Fruit fly (Drosophila melanogaster) whole organism, embryonic: ENCODE results near the gene CG13991.

Source experiments
- Atf-2 ChIP-seq: fragments of 200-800 bp; sonication (Bioruptor generic); optimal IDR thresholded peaks from 2 replicates; lab custom pipeline; 2016; ENCODE audit warnings: missing biosample characterization, missing genetic modification characterization
- Awh ChIP-seq: fragments of 200-800 bp; sonication (Bioruptor generic); IDR thresholded peaks from 2 replicates; pipeline ENCODE4, ENCODE4 v1.3.6; 2022; ENCODE audit warnings: missing biosample characterization, missing genetic modification characterization
- B-H2 ChIP-seq: fragments of 200-800 bp; sonication (Bioruptor generic); optimal IDR thresholded peaks from 2 replicates; lab custom pipeline; 2018; ENCODE audit warnings: missing biosample characterization, mild to moderate bottlenecking, missing genetic modification characterization
- CG10431 ChIP-seq: fragments of 200-800 bp; sonication (Bioruptor generic); optimal IDR thresholded peaks from 3 replicates; lab custom pipeline; 2018; ENCODE audit warnings: missing biosample characterization, mild to moderate bottlenecking, missing genetic modification characterization
- CG11247 ChIP-seq: fragments of 200-800 bp; sonication (Bioruptor generic); IDR thresholded peaks from 2 replicates; pipeline ENCODE4 v1.3.6; 2022; ENCODE audit warnings: missing biosample characterization, missing genetic modification characterization
- CG12155 ChIP-seq: fragments of 200-800 bp; sonication (Bioruptor generic); optimal IDR thresholded peaks from 3 replicates; lab custom pipeline; 2016; ENCODE audit warnings: missing biosample characterization, missing genetic modification characterization
- CG12236 ChIP-seq: fragments of 200-800 bp; sonication (Bioruptor generic); optimal IDR thresholded peaks from 2 replicates; lab custom pipeline; 2016; ENCODE audit warnings: missing biosample characterization, missing genetic modification characterization
- CG12744 ChIP-seq: fragments of 200-800 bp; sonication (Bioruptor generic); optimal IDR thresholded peaks from 2 replicates; lab custom pipeline; 2016; ENCODE audit warnings: missing biosample characterization, missing genetic modification characterization
- CG13424 ChIP-seq: fragments of 200-800 bp; sonication (Bioruptor generic); optimal IDR thresholded peaks from 2 replicates; lab custom pipeline; 2019; ENCODE audit warnings: missing biosample characterization, mild to moderate bottlenecking, missing genetic modification characterization, moderate library complexity
- CG14441 ChIP-seq: fragments of 200-800 bp; sonication (Bioruptor generic); IDR thresholded peaks from 2 replicates; pipeline ENCODE4 v1.3.6; 2022; ENCODE audit warnings: missing biosample characterization, missing genetic modification characterization
- CG17186 ChIP-seq: fragments of 200-800 bp; sonication (Bioruptor generic); optimal IDR thresholded peaks from 3 replicates; lab custom pipeline; 2017; ENCODE audit warnings: missing biosample characterization, missing genetic modification reagents, missing genetic modification characterization
- CG1792 ChIP-seq: fragments of 200-800 bp; sonication (Bioruptor generic); optimal IDR thresholded peaks from 2 replicates; lab custom pipeline; 2016; ENCODE audit warnings: missing biosample characterization, missing genetic modification characterization
- CG32532 ChIP-seq: fragments of 200-800 bp; sonication (Bioruptor generic); IDR thresholded peaks from 2 replicates; pipeline ENCODE4 v1.3.6; 2022; ENCODE audit warnings: missing biosample characterization, missing genetic modification characterization
- CG32772 ChIP-seq: fragments of 200-800 bp; sonication (Bioruptor generic); IDR thresholded peaks from 2 replicates; pipeline ENCODE4 v1.3.6; 2022; ENCODE audit warnings: missing biosample characterization, missing genetic modification characterization
- CG3726 ChIP-seq: fragments of 200-800 bp; sonication (Bioruptor generic); IDR thresholded peaks from 3 replicates; pipeline ENCODE4, ENCODE4 v1.3.6; 2022; ENCODE audit warnings: missing biosample characterization, missing genetic modification characterization
- CG6175 ChIP-seq: fragments of 200-800 bp; sonication (Bioruptor generic); IDR thresholded peaks from 3 replicates; pipeline ENCODE4 v1.3.6; 2022; ENCODE audit warnings: missing biosample characterization, missing genetic modification characterization
- CG6791 ChIP-seq: fragments of 200-800 bp; sonication (Bioruptor generic); IDR thresholded peaks from 3 replicates; pipeline ENCODE4 v1.3.6; 2022; ENCODE audit warnings: missing biosample characterization, missing genetic modification characterization; ENCODE audit not compliant: partially characterized antibody
- CG7745 ChIP-seq: fragments of 200-800 bp; sonication (Bioruptor generic); optimal IDR thresholded peaks from 2 replicates; lab custom pipeline; 2018; ENCODE audit warnings: missing biosample characterization, mild to moderate bottlenecking, missing genetic modification characterization, moderate library complexity
- CG8290 ChIP-seq, 3 experiments: fragments of 200-800 bp; sonication (Bioruptor generic); optimal IDR thresholded peaks; 2 replicates each; lab custom pipeline; 2016 to 2019; ENCODE audit warnings: missing biosample characterization in 3 of 3, missing genetic modification characterization in 3 of 3, mild to moderate bottlenecking in 2 of 3, moderate library complexity in 1 of 3
- CG8359 ChIP-seq: fragments of 200-800 bp; sonication (Bioruptor generic); optimal IDR thresholded peaks from 2 replicates; lab custom pipeline; 2017; ENCODE audit warnings: missing biosample characterization, mild to moderate bottlenecking, missing genetic modification characterization, borderline replicate concordance
- CG8765 ChIP-seq: fragments of 200-800 bp; sonication (Bioruptor generic); IDR thresholded peaks from 2 replicates; pipeline ENCODE4 v1.3.6; 2022; ENCODE audit warnings: missing biosample characterization, missing genetic modification characterization
- CoRest ChIP-seq: fragments of 200-800 bp; sonication (Bioruptor generic); optimal IDR thresholded peaks from 3 replicates; lab custom pipeline; 2018; ENCODE audit warnings: missing biosample characterization, mild to moderate bottlenecking, missing genetic modification characterization, moderate library complexity
- Dad ChIP-seq: fragments of 200-800 bp; sonication (Bioruptor generic); optimal IDR thresholded peaks from 3 replicates; lab custom pipeline; 2016; ENCODE audit warnings: missing biosample characterization, missing genetic modification characterization
- Dip2 ChIP-seq: fragments of 200-800 bp; sonication (Bioruptor generic); IDR thresholded peaks from 2 replicates; pipeline ENCODE4 v1.3.6; 2022; ENCODE audit warnings: missing biosample characterization, missing genetic modification characterization
- Doc2 ChIP-seq: fragments of 200-800 bp; sonication (Bioruptor generic); IDR thresholded peaks from 2 replicates; pipeline ENCODE4 v1.3.6; 2022; ENCODE audit warnings: missing biosample characterization, missing genetic modification characterization
- GATAe ChIP-seq: fragments of 200-800 bp; sonication (Bioruptor generic); conservative IDR thresholded peaks from 2 replicates; pipeline ENCODE4 v1.3.6; 2022; ENCODE audit warnings: missing biosample characterization, missing genetic modification characterization
- HHEX ChIP-seq: fragments of 200-800 bp; sonication (Bioruptor generic); optimal IDR thresholded peaks from 3 replicates; lab custom pipeline; 2017; ENCODE audit warnings: missing biosample characterization, mild to moderate bottlenecking, missing genetic modification characterization, missing genetic modification reagents
- HLH4C ChIP-seq: fragments of 200-800 bp; sonication (Bioruptor generic); IDR thresholded peaks from 3 replicates; pipeline ENCODE4 v1.3.6; 2022; ENCODE audit warnings: missing biosample characterization, missing genetic modification characterization; ENCODE audit not compliant: partially characterized antibody
- HmgD ChIP-seq: fragments of 200-800 bp; sonication (Bioruptor generic); optimal IDR thresholded peaks from 3 replicates; lab custom pipeline; 2016; ENCODE audit warnings: missing biosample characterization, missing genetic modification characterization
- Hr51 ChIP-seq, 2 experiments: fragments of 200-800 bp; sonication (Bioruptor generic); optimal IDR thresholded peaks; 2 replicates in 1 of 2; 3 replicates in 1 of 2; lab custom pipeline; 2016 to 2018; ENCODE audit warnings: missing biosample characterization in 2 of 2, missing genetic modification characterization in 2 of 2, mild to moderate bottlenecking in 1 of 2, moderate library complexity in 1 of 2
- Neu2 ChIP-seq: fragments of 200-800 bp; sonication (Bioruptor generic); optimal IDR thresholded peaks from 3 replicates; lab custom pipeline; 2016; ENCODE audit warnings: missing biosample characterization, missing genetic modification characterization, borderline replicate concordance
- Spps ChIP-seq: fragments of 200-800 bp; sonication (Bioruptor generic); optimal IDR thresholded peaks from 2 replicates; lab custom pipeline; 2018; ENCODE audit warnings: missing biosample characterization, mild to moderate bottlenecking, missing genetic modification characterization
- Sry-δ ChIP-seq: fragments of 200-800 bp; sonication (Bioruptor generic); optimal IDR thresholded peaks from 2 replicates; lab custom pipeline; 2016; ENCODE audit warnings: missing biosample characterization, missing genetic modification characterization
- ab ChIP-seq: fragments of 200-800 bp; sonication (Bioruptor generic); optimal IDR thresholded peaks from 2 replicates; lab custom pipeline; 2016; ENCODE audit warnings: missing biosample characterization, missing genetic modification characterization
- cg ChIP-seq: fragments of 200-800 bp; sonication (Bioruptor generic); optimal IDR thresholded peaks from 3 replicates; lab custom pipeline; 2019; ENCODE audit warnings: missing biosample characterization, mild to moderate bottlenecking, missing genetic modification characterization, moderate library complexity
- ems ChIP-seq: fragments of 200-800 bp; sonication (Bioruptor generic); optimal IDR thresholded peaks from 3 replicates; lab custom pipeline; 2016; ENCODE audit warnings: missing biosample characterization, missing genetic modification characterization
- eve ChIP-seq, 2 experiments: fragments of >200 bp; optimal IDR thresholded peaks; 2 replicates each; lab custom pipeline; 2017; ENCODE audit warnings: missing biosample characterization in 2 of 2, missing genetic modification characterization in 2 of 2
- fd96Cb ChIP-seq: fragments of 200-800 bp; sonication (Bioruptor generic); optimal IDR thresholded peaks from 2 replicates; lab custom pipeline; 2018; ENCODE audit warnings: missing biosample characterization, mild to moderate bottlenecking, missing genetic modification characterization, moderate library complexity
- gcm2 ChIP-seq: fragments of 200-800 bp; sonication (Bioruptor generic); optimal IDR thresholded peaks from 2 replicates; lab custom pipeline; 2016; ENCODE audit warnings: missing biosample characterization, missing genetic modification characterization
- gsb ChIP-seq: fragments of 200-800 bp; sonication (Bioruptor generic); IDR thresholded peaks from 2 replicates; pipeline ENCODE4 v1.3.6; 2022; ENCODE audit warnings: missing biosample characterization, missing genetic modification characterization
- gsb-n ChIP-seq: fragments of 200-800 bp; sonication (Bioruptor generic); optimal IDR thresholded peaks from 3 replicates; lab custom pipeline; 2018; ENCODE audit warnings: missing biosample characterization, mild to moderate bottlenecking, missing genetic modification characterization
- mirr ChIP-seq: fragments of 200-800 bp; sonication (Bioruptor generic); optimal IDR thresholded peaks from 3 replicates; lab custom pipeline; 2018; ENCODE audit warnings: missing biosample characterization, mild to moderate bottlenecking, missing genetic modification characterization
- nerfin-2 ChIP-seq: fragments of 200-800 bp; sonication (Bioruptor generic); IDR thresholded peaks from 2 replicates; pipeline ENCODE4 v1.3.6; 2022; ENCODE audit warnings: missing biosample characterization, missing genetic modification characterization; ENCODE audit not compliant: partially characterized antibody
- pho ChIP-seq: fragments of 200-800 bp; sonication (Bioruptor generic); optimal IDR thresholded peaks from 2 replicates; lab custom pipeline; 2016; ENCODE audit warnings: missing biosample characterization, missing genetic modification characterization
- psq ChIP-seq: fragments of 200-800 bp; sonication (Bioruptor generic); optimal IDR thresholded peaks from 2 replicates; lab custom pipeline; 2017; ENCODE audit warnings: missing biosample characterization, missing genetic modification characterization
- sim ChIP-seq: fragments of 200-800 bp; sonication (Bioruptor generic); IDR thresholded peaks from 2 replicates; pipeline ENCODE4 v1.3.6; 2022; ENCODE audit warnings: missing biosample characterization, missing genetic modification characterization
- slbo ChIP-seq: fragments of 200-800 bp; sonication (Bioruptor generic); IDR thresholded peaks from 2 replicates; pipeline ENCODE4 v1.3.6; 2022; ENCODE audit warnings: missing biosample characterization, missing genetic modification characterization
- sqz ChIP-seq: fragments of 200-800 bp; sonication (Bioruptor generic); optimal IDR thresholded peaks from 3 replicates; lab custom pipeline; 2018; ENCODE audit warnings: missing biosample characterization, mild to moderate bottlenecking, missing genetic modification characterization
- stc ChIP-seq: fragments of 200-800 bp; sonication (Bioruptor generic); IDR thresholded peaks from 2 replicates; pipeline ENCODE4 v1.3.6; 2022; ENCODE audit warnings: missing biosample characterization, missing genetic modification characterization
- tgo ChIP-seq: fragments of 200-800 bp; sonication (Bioruptor generic); IDR thresholded peaks from 3 replicates; pipeline ENCODE4 v1.3.6; 2022; ENCODE audit warnings: missing biosample characterization, missing genetic modification characterization
- tio ChIP-seq: fragments of 200-800 bp; sonication (Bioruptor generic); optimal IDR thresholded peaks from 2 replicates; lab custom pipeline; 2017; ENCODE audit warnings: missing biosample characterization, missing genetic modification characterization, inconsistent platforms
- tna ChIP-seq: fragments of 200-800 bp; sonication (Bioruptor generic); IDR thresholded peaks from 2 replicates; pipeline ENCODE4 v1.3.6; 2022; ENCODE audit warnings: missing biosample characterization, missing genetic modification characterization; ENCODE audit not compliant: partially characterized antibody

CG13991 gene

DNA sequence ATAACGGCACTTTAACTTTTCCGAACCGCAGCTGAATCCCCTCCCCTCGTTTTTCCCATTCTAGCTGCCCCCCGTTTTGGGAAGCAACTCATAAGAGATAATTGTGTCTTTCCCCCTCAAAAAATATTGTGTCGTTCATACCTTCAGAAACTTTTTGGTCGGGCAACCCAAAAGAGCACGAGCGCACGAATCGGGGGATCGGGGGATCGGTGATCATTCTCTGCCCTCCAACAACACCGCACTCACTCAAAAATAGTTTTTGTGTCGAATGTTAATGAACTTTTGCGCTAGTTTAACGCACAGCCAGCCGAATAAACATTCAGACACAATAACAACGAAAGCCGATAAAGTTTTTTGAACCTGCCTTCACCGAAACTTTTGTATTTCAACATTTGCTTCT lies 48.8 kb upstream of the CG13991 start (continued):
- TF ChIP-seq mirr (GFP tag; lab: Kevin White, UChicago) (peak; percentile 64), HLH4C (no peak), CG10431 (GFP tag; lab: Kevin White, UChicago) (no peak), gsb (GFP tag; lab: Robert Waterston, UW) (no peak), HmgD (GFP tag; lab: Kevin White, UChicago) (no peak), CG8765 (GFP tag; lab: Robert Waterston, UW) (no peak), psq (GFP tag; lab: Kevin White, UChicago) (no peak), nerfin-2 (GFP tag; lab: Robert Waterston, UW) (0 out of 2 replicates have a peak, but pooled peaks have one; percentile 8), eve (GFP tag; optimal IDR thresholded peaks at IDR 0.05; lab: Kevin White, UChicago) (no peak), CG6175 (GFP tag; lab: Robert Waterston, UW) (no peak), CG17186 (GFP tag; lab: Kevin White, UChicago) (no peak), Neu2 (no peak), tgo (GFP tag; lab: Robert Waterston, UW) (no peak), GATAe (GFP tag; lab: Robert Waterston, UW) (no peak), Sry-δ (GFP tag; lab: Kevin White, UChicago) (no peak), tna (GFP tag; lab: Robert Waterston, UW) (no peak), CG7745 (tag; lab: Kevin White, UChicago) (no peak), stc (GFP tag; lab: Robert Waterston, UW) (no peak), CG6791 (GFP tag; lab: Robert Waterston, UW) (no peak), ab (GFP tag; lab: Kevin White, UChicago) (no peak), CG12236 (GFP tag; lab: Kevin White, UChicago) (no peak), gsb-n (tag; lab: Kevin White, UChicago) (no peak), CG12744 (GFP tag; lab: Kevin White, UChicago) (no peak), HHEX (GFP tag; lab: Kevin White, UChicago) (no peak), CG11247 (GFP tag; lab: Robert Waterston, UW) (no peak), sim (GFP tag; lab: Robert Waterston, UW) (no peak), CG1792 (GFP tag; lab: Kevin White, UChicago) (no peak), CG3726 (GFP tag; lab: Robert Waterston, UW) (no peak), Atf-2 (GFP tag; lab: Kevin White, UChicago) (no peak), Dip2 (GFP tag; lab: Robert Waterston, UW) (no peak), Hr51 (GFP tag; optimal IDR thresholded peaks at IDR 0.05; lab: Kevin White, UChicago) (no peak), CG14441 (GFP tag; lab: Robert Waterston, UW) (no peak), Spps (tag; lab: Kevin White, UChicago) (no peak), ems (GFP tag; lab: Kevin White, UChicago) (no peak), pho (GFP tag; lab: Kevin White, UChicago) (no peak), Awh (GFP tag; lab: Robert Waterston, UW) (no peak), tio (GFP tag; lab: Kevin White, UChicago) (no peak), slbo (GFP tag; lab: Robert Waterston, UW) (no peak), CoRest (tag; lab: Kevin White, UChicago) (no peak), CG13424 (no peak), gcm2 (GFP tag; lab: Kevin White, UChicago) (no peak), sqz (GFP tag; lab: Kevin White, UChicago) (peak; percentile 15), B-H2 (GFP tag; lab: Kevin White, UChicago) (peak; percentile 16), Doc2 (no peak), CG8290 (GFP tag; optimal IDR thresholded peaks at IDR 0.05; lab: Kevin White, UChicago) (no peak), CG8290 (tag; optimal IDR thresholded peaks at IDR 0.05; lab: Kevin White, UChicago) (peak in 1 of 2 experiments; percentile 30), Dad (GFP tag; lab: Kevin White, UChicago) (no peak), CG8359 (GFP tag; lab: Kevin White, UChicago) (no peak), CG12155 (GFP tag; lab: Kevin White, UChicago) (no peak), CG32532 (no peak), fd96Cb (tag; lab: Kevin White, UChicago) (no peak), CG32772 (no peak), cg (GFP tag; lab: Kevin White, UChicago) (no peak)
